Fruit fly (Drosophila melanogaster): Measurements from ENCODE around the gene CG3987.

DNA sequence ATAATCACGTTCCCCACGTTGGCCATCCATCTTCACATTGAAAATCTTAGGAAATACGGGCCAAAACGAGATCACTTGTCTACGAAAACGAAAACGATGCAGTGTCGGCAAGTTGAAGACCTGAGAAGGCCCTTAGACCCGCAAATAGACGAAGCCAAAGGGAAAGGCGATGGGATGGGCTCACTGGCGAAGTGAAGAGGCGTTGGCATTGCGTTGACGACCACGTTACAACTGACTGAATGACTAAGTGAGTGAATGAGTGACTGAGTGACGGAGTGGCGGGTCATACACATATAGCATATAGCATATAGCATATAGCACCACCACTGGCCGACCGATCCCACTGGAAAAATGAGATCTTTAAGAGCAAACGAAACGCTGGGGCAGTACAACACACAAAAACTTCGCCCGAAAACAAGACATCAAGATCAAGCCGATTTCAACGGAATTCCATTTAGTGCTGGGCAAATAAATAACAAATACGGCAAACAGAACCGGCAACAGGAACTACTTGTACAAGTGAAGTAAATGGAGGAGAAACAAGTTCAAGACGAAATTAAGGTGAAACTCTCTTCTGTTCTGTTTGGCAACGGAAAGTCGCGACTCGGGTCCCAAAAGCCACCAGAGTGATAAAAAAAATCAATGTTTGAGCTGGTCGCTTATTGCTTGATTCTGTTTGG, 16.6 kb upstream of the CG3987 start:
- no peak for TF ChIP-seq CG10348 (GFP tag; IDR thresholded peaks at IDR 0.05)
- no peak for TF ChIP-seq D1 (tag; optimal IDR thresholded peaks at IDR 0.05)
- TF ChIP-seq fd96Ca (GFP tag; IDR thresholded peaks at IDR 0.05), result no peak
- TF ChIP-seq EcR (GFP tag; optimal IDR thresholded peaks at IDR 0.05), result no peak
- TF ChIP-seq Ets98B (GFP tag; IDR thresholded peaks at IDR 0.05), result no peak
- no peak for TF ChIP-seq CG34367 (tag; optimal IDR thresholded peaks at IDR 0.05)
- TF ChIP-seq Pif1A (GFP tag; optimal IDR thresholded peaks at IDR 0.05), result no peak
- TF ChIP-seq CG4496 (GFP tag; IDR thresholded peaks at IDR 0.05), result no peak
- no peak for TF ChIP-seq CG13204 (GFP tag; optimal IDR thresholded peaks at IDR 0.05)
